Worm (Caenorhabditis elegans) whole organism, late embryonic: ENCODE measurements around the gene btb-7.

Experiments used
- ceh-30 ChIP-seq: fragments of 150-350 bp; optimal IDR thresholded peaks from 2 replicates; lab custom pipeline; 2014; ENCODE audit warnings: missing biosample characterization, missing genetic modification characterization
- ceh-9 ChIP-seq: sonication (generic microtip); optimal IDR thresholded peaks from 2 replicates; lab custom pipeline; 2016; ENCODE audit warnings: mild to moderate bottlenecking, missing genetic modification characterization, inconsistent platforms, missing compliant biosample characterization
- dve-1 ChIP-seq: sonication (generic microtip); optimal IDR thresholded peaks from 2 replicates; lab custom pipeline; 2017; ENCODE audit warnings: antibody characterized with exemption, mild to moderate bottlenecking, missing genetic modification characterization, missing compliant biosample characterization
- fkh-10 ChIP-seq: fragments of 150-350 bp; optimal IDR thresholded peaks from 2 replicates; lab custom pipeline; 2014; ENCODE audit warnings: missing biosample characterization, missing genetic modification reagents, missing genetic modification characterization
- hlh-8 ChIP-seq: sonication (generic microtip); optimal IDR thresholded peaks from 2 replicates; lab custom pipeline; 2016; ENCODE audit warnings: missing genotype, missing genetic modification characterization, missing compliant biosample characterization
- pha-4 ChIP-seq: fragments of 150-350 bp; optimal IDR thresholded peaks from 2 replicates; lab custom pipeline; 2018; ENCODE audit warnings: missing biosample characterization, missing genetic modification reagents, missing genetic modification characterization
- sdc-2 ChIP-seq: sonication (generic microtip); optimal IDR thresholded peaks from 2 replicates; lab custom pipeline; 2016; ENCODE audit warnings: missing genotype, missing genetic modification characterization, missing compliant biosample characterization
- sox-4 ChIP-seq: sonication (generic microtip); optimal IDR thresholded peaks from 2 replicates; lab custom pipeline; 2017; ENCODE audit warnings: mild to moderate bottlenecking, missing genetic modification characterization, inconsistent platforms, missing compliant biosample characterization
- tbx-2 ChIP-seq: sonication (generic microtip); optimal IDR thresholded peaks from 2 replicates; lab custom pipeline; 2016; ENCODE audit warnings: missing genetic modification characterization, missing compliant biosample characterization
- unc-42 ChIP-seq: sonication (generic microtip); optimal IDR thresholded peaks from 2 replicates; lab custom pipeline; 2016; ENCODE audit warnings: missing genotype, missing genetic modification characterization, missing compliant biosample characterization

ce11 chrII:1759602-1760001 lies 46.6 kb downstream of the btb-7 start, which contains the start of gene F36H5.18:
- TF ChIP-seq sdc-2 (tag; lab: Kevin White, UChicago) (no peak), dve-1 (tag; lab: Kevin White, UChicago) (no peak), fkh-10 (no peak), ceh-9 (tag; lab: Kevin White, UChicago) (no peak), tbx-2 (tag; lab: Kevin White, UChicago) (no peak), hlh-8 (no peak), unc-42 (tag; lab: Kevin White, UChicago) (no peak), sox-4 (tag; lab: Kevin White, UChicago) (no peak), ceh-30 (tag; lab: Kevin White, UChicago) (no peak), pha-4 (tag; lab: Kevin White, UChicago) (no peak)
